Worm (Caenorhabditis elegans): ENCODE measurements around the gene cct-7.

The cct-7 gene

ce11 chrV:1868025-1868424 is 4.0 kb upstream of the cct-7 start:
- no peak for TF ChIP-seq pha-4 (tag; optimal IDR thresholded peaks at IDR 0.05)
- TF ChIP-seq C38D4.7 (GFP tag; optimal IDR thresholded peaks at IDR 0.05): no peak
- no peak for TF ChIP-seq Y22D7AL.16 (tag; optimal IDR thresholded peaks at IDR 0.05)
- no peak for TF ChIP-seq lim-6 (tag; optimal IDR thresholded peaks at IDR 0.05)
- TF ChIP-seq mec-3 (tag; optimal IDR thresholded peaks at IDR 0.05; ENCODE audit: borderline replicate concordance): no peak
- no peak for TF ChIP-seq pros-1 (tag; optimal IDR thresholded peaks at IDR 0.05)
- no peak for TF ChIP-seq ceh-48 (tag; optimal IDR thresholded peaks at IDR 0.05)

ce11 chrV:1868596-1869263 is 3.3 kb upstream of the cct-7 start, which contains the start of gene knl-3:
TSS of gene knl-3 (plus strand) at chrV:1869213.
- TF ChIP-seq hlh-8 (tag; optimal IDR thresholded peaks at IDR 0.05) (no peak), unc-3 (GFP tag; conservative IDR thresholded peaks at IDR 0.05) (0 out of 2 replicates have a peak, but pooled peaks have one; percentile 31), unc-3 (tag; optimal IDR thresholded peaks at IDR 0.05) (peak; percentile 67), fkh-6 (tag; optimal IDR thresholded peaks at IDR 0.05) (peak; percentile 12), ceh-31 (tag; optimal IDR thresholded peaks at IDR 0.05) (peak; percentile 80), pat-9 (tag; optimal IDR thresholded peaks at IDR 0.05) (peak; percentile 37), mec-3 (tag; optimal IDR thresholded peaks at IDR 0.05; ENCODE audit: borderline replicate concordance) (no peak), ceh-18 (tag; optimal IDR thresholded peaks at IDR 0.05) (peak; percentile 49), lim-6 (tag; optimal IDR thresholded peaks at IDR 0.05) (peak; percentile 28), ceh-24 (tag; optimal IDR thresholded peaks at IDR 0.05) (peak; percentile 19), odd-2 (tag; optimal IDR thresholded peaks at IDR 0.05) (no peak), K02D7.2 (tag; optimal IDR thresholded peaks at IDR 0.05) (peak; percentile 52), lin-11 (tag; optimal IDR thresholded peaks at IDR 0.05) (peak; percentile 40), ceh-9 (tag; optimal IDR thresholded peaks at IDR 0.05) (no peak), elt-2 (tag; optimal IDR thresholded peaks at IDR 0.05) (peak; percentile 77), gmeb-2 (tag; optimal IDR thresholded peaks at IDR 0.05) (peak; percentile 62), K09A11.1 (tag; optimal IDR thresholded peaks at IDR 0.05; ENCODE audit: insufficient read depth) (no peak), nhr-232 (tag; optimal IDR thresholded peaks at IDR 0.05) (peak; percentile 4), sdc-2 (tag; optimal IDR thresholded peaks at IDR 0.05) (peak; percentile 30), C38D4.7 (GFP tag; optimal IDR thresholded peaks at IDR 0.05) (peak; percentile 31), C08G9.2 (tag; optimal IDR thresholded peaks at IDR 0.05) (peak; percentile 51), ama-1 (optimal IDR thresholded peaks at IDR 0.05) (no peak), unc-42 (tag; optimal IDR thresholded peaks at IDR 0.05) (peak; percentile 80), fax-1 (tag; optimal IDR thresholded peaks at IDR 0.05) (peak; percentile 37), ttx-3 (tag; optimal IDR thresholded peaks at IDR 0.05) (peak; percentile 31), pha-2 (tag; optimal IDR thresholded peaks at IDR 0.05) (peak; percentile 66), zip-5 (tag; optimal IDR thresholded peaks at IDR 0.05) (no peak), syd-9 (tag; optimal IDR thresholded peaks at IDR 0.05) (peak; percentile 45), pros-1 (tag; optimal IDR thresholded peaks at IDR 0.05) (no peak), ceh-14 (tag; optimal IDR thresholded peaks at IDR 0.05) (peak; percentile 66), eyg-1 (tag; optimal IDR thresholded peaks at IDR 0.05) (no peak), ceh-34 (tag; optimal IDR thresholded peaks at IDR 0.05) (peak; percentile 68), tbx-7 (tag; optimal IDR thresholded peaks at IDR 0.05) (no peak), pqm-1 (tag; optimal IDR thresholded peaks at IDR 0.05) (no peak), sox-4 (tag; optimal IDR thresholded peaks at IDR 0.05) (peak; percentile 64), hlh-30 (tag; optimal IDR thresholded peaks at IDR 0.05; ENCODE audit: insufficient read depth) (peak; percentile 47), che-1 (tag; optimal IDR thresholded peaks at IDR 0.05) (peak; percentile 38), ztf-16 (tag; optimal IDR thresholded peaks at IDR 0.05) (peak; percentile 36), ceh-30 (tag; optimal IDR thresholded peaks at IDR 0.05) (peak; percentile 67), pax-1 (tag; optimal IDR thresholded peaks at IDR 0.05) (peak; percentile 59), nfya-1 (tag; optimal IDR thresholded peaks at IDR 0.05) (peak; percentile 83), pha-4 (tag; optimal IDR thresholded peaks at IDR 0.05) (no peak), elt-4 (tag; optimal IDR thresholded peaks at IDR 0.05) (no peak), ceh-6 (GFP tag; optimal IDR thresholded peaks at IDR 0.05) (no peak), unc-55 (GFP tag; optimal IDR thresholded peaks at IDR 0.05) (peak; percentile 26), pag-3 (tag; optimal IDR thresholded peaks at IDR 0.05; ENCODE audit: borderline replicate concordance) (no peak), F13H6.1 (tag; optimal IDR thresholded peaks at IDR 0.05) (no peak)
